Worm (Caenorhabditis elegans) whole organism, L1 larva: ENCODE measurements around the gene kmo-2.

Experiments used
- C04F5.9 ChIP-seq: sonication (generic microtip); optimal IDR thresholded peaks from 2 replicates; lab custom pipeline; 2016; ENCODE audit warnings: missing genetic modification characterization, missing compliant biosample characterization
- C16A3.4 ChIP-seq: fragments of 150-350 bp; optimal IDR thresholded peaks from 2 replicates; lab custom pipeline; 2014; ENCODE audit warnings: missing biosample characterization, missing genetic modification characterization
- C34B4.2 ChIP-seq: sonication (generic microtip); optimal IDR thresholded peaks from 2 replicates; lab custom pipeline; 2017; ENCODE audit warnings: mild to moderate bottlenecking, missing genetic modification characterization, missing compliant biosample characterization
- alr-1 ChIP-seq: fragments of 200-800 bp; sonication (Bioruptor generic); optimal IDR thresholded peaks from 2 replicates; lab custom pipeline; 2018; ENCODE audit warnings: borderline replicate concordance, mild to moderate bottlenecking, missing genetic modification characterization, missing compliant biosample characterization
- ceh-63 ChIP-seq: fragments of 200-800 bp; sonication (Bioruptor generic); optimal IDR thresholded peaks from 2 replicates; lab custom pipeline; 2018; ENCODE audit warnings: mild to moderate bottlenecking, missing genetic modification characterization, missing compliant biosample characterization
- ceh-8 ChIP-seq: fragments of 200-800 bp; sonication (Bioruptor generic); optimal IDR thresholded peaks from 2 replicates; lab custom pipeline; 2018; ENCODE audit warnings: mild to moderate bottlenecking, missing genetic modification characterization, moderate library complexity, missing compliant biosample characterization
- ceh-88 ChIP-seq: fragments of 200-800 bp; sonication (Bioruptor generic); IDR thresholded peaks from 2 replicates; pipeline ENCODE4 v1.3.6; 2022; ENCODE audit warnings: missing genetic modification characterization, missing compliant biosample characterization
- ces-1 ChIP-seq: fragments of 150-350 bp; optimal IDR thresholded peaks from 2 replicates; lab custom pipeline; 2014; ENCODE audit warnings: missing biosample characterization, missing genetic modification reagents, missing genetic modification characterization
- dsc-1 ChIP-seq: sonication (generic microtip); optimal IDR thresholded peaks from 2 replicates; lab custom pipeline; 2016; ENCODE audit warnings: mild to moderate bottlenecking, missing genetic modification characterization, missing compliant biosample characterization
- efl-1 ChIP-seq, 4 experiments: fragments of 150-350 bp; optimal IDR thresholded peaks in 3 of 4; peaks in 1 of 4; 1 replicate in 1 of 4; 2 replicates in 3 of 4; lab custom pipeline; 2014; ENCODE audit warnings: missing biosample characterization in 2 of 4, missing genetic modification characterization in 2 of 4, missing genetic modification reagents in 2 of 4
- efl-3 ChIP-seq: fragments of 200-800 bp; sonication (Bioruptor generic); optimal IDR thresholded peaks from 2 replicates; lab custom pipeline; 2018; ENCODE audit warnings: mild to moderate bottlenecking, missing genetic modification characterization, missing compliant biosample characterization
- egl-13 ChIP-seq: sonication (generic microtip); optimal IDR thresholded peaks from 2 replicates; lab custom pipeline; 2016; ENCODE audit warnings: missing genotype, missing genetic modification reagents, missing genetic modification characterization, missing compliant biosample characterization
- elt-2 ChIP-seq: sonication (generic microtip); optimal IDR thresholded peaks from 2 replicates; lab custom pipeline; 2016; ENCODE audit warnings: missing genetic modification characterization, mild to moderate bottlenecking, inconsistent platforms, missing compliant biosample characterization, missing genetic modification reagents
- elt-3 ChIP-seq, 6 experiments: fragments of 150-350 bp in 1 of 6; sonication (generic microtip); optimal IDR thresholded peaks; 2 replicates each; lab custom pipeline; 2017 to 2018; ENCODE audit warnings: missing biosample characterization in 6 of 6, missing genetic modification characterization in 6 of 6, inconsistent platforms in 1 of 6
- ets-5 ChIP-seq: fragments of 200-800 bp; sonication (Bioruptor generic); IDR thresholded peaks from 2 replicates; pipeline ENCODE4 v1.3.6; 2022; ENCODE audit warnings: missing genetic modification characterization, missing compliant biosample characterization
- fkh-4 ChIP-seq: sonication (generic microtip); optimal IDR thresholded peaks from 2 replicates; lab custom pipeline; 2016; ENCODE audit warnings: missing compliant biosample characterization, missing genetic modification characterization, borderline replicate concordance
- fos-1 ChIP-seq: fragments of 150-350 bp; optimal IDR thresholded peaks from 2 replicates; lab custom pipeline; 2014; ENCODE audit warnings: missing biosample characterization, missing genetic modification characterization
- grh-1 ChIP-seq: fragments of 200-800 bp; sonication (Bioruptor generic); IDR thresholded peaks from 2 replicates; pipeline ENCODE4 v1.3.6; 2022; ENCODE audit warnings: missing genetic modification reagents, missing genetic modification characterization, missing compliant biosample characterization
- hlh-4 ChIP-seq: sonication (generic microtip); optimal IDR thresholded peaks from 2 replicates; lab custom pipeline; 2016; ENCODE audit warnings: mild to moderate bottlenecking, missing genetic modification characterization, missing compliant biosample characterization
- irx-1 ChIP-seq: sonication (generic microtip); optimal IDR thresholded peaks from 2 replicates; lab custom pipeline; 2016; ENCODE audit warnings: missing genetic modification characterization, missing compliant biosample characterization
- nhr-12 ChIP-seq: sonication (generic microtip); optimal IDR thresholded peaks from 2 replicates; lab custom pipeline; 2017; ENCODE audit warnings: missing biosample characterization, missing genetic modification characterization
- nhr-20 ChIP-seq: sonication (generic microtip); optimal IDR thresholded peaks from 2 replicates; lab custom pipeline; 2016; ENCODE audit warnings: mild to moderate bottlenecking, missing genetic modification characterization, missing compliant biosample characterization
- nhr-71 ChIP-seq: sonication (generic microtip); optimal IDR thresholded peaks from 2 replicates; lab custom pipeline; 2016; ENCODE audit warnings: mild to moderate bottlenecking, missing genetic modification characterization, moderate library complexity, missing compliant biosample characterization
- nhr-76 ChIP-seq: sonication (generic microtip); optimal IDR thresholded peaks from 2 replicates; lab custom pipeline; 2017; ENCODE audit warnings: missing biosample characterization, missing genetic modification characterization
- nhr-85 ChIP-seq: sonication (generic microtip); peaks from one replicate; lab custom pipeline; 2016; ENCODE audit warnings: missing genetic modification characterization, inconsistent platforms, missing compliant biosample characterization
- nhr-90 ChIP-seq: sonication (generic microtip); optimal IDR thresholded peaks from 2 replicates; lab custom pipeline; 2016; ENCODE audit warnings: mild to moderate bottlenecking, missing genetic modification characterization, missing compliant biosample characterization; ENCODE audit not compliant: poor library complexity
- pag-3 ChIP-seq: sonication (generic microtip); optimal IDR thresholded peaks from 2 replicates; lab custom pipeline; 2017; ENCODE audit warnings: missing genetic modification characterization, mild to moderate bottlenecking, missing compliant biosample characterization, antibody characterized with exemption, borderline replicate concordance; ENCODE audit not compliant: insufficient read depth
- pax-3 ChIP-seq: fragments of 200-800 bp; sonication (Bioruptor generic); optimal IDR thresholded peaks from 2 replicates; lab custom pipeline; 2018; ENCODE audit warnings: mild to moderate bottlenecking, missing genetic modification characterization, moderate library complexity, missing compliant biosample characterization
- pqm-1 ChIP-seq: sonication (generic microtip); optimal IDR thresholded peaks from 3 replicates; lab custom pipeline; 2017; ENCODE audit warnings: missing biosample characterization, missing genetic modification characterization
- skn-1 ChIP-seq: fragments of 150-350 bp; optimal IDR thresholded peaks from 2 replicates; lab custom pipeline; 2014; ENCODE audit warnings: missing biosample characterization, missing genetic modification characterization
- snu-23 ChIP-seq: sonication (generic microtip); optimal IDR thresholded peaks from 2 replicates; lab custom pipeline; 2016; ENCODE audit warnings: missing genetic modification characterization, missing compliant biosample characterization
- sup-37 ChIP-seq: fragments of 200-800 bp; sonication (Bioruptor generic); optimal IDR thresholded peaks from 2 replicates; lab custom pipeline; 2018; ENCODE audit warnings: mild to moderate bottlenecking, missing genetic modification characterization, missing compliant biosample characterization
- swsn-7 ChIP-seq: sonication (generic microtip); optimal IDR thresholded peaks from 2 replicates; lab custom pipeline; 2016; ENCODE audit warnings: missing genetic modification characterization, missing compliant biosample characterization
- unc-130 ChIP-seq: fragments of 150-350 bp; optimal IDR thresholded peaks from 2 replicates; lab custom pipeline; 2017; ENCODE audit warnings: missing biosample characterization, missing genetic modification characterization, inconsistent platforms
- unc-86 ChIP-seq: sonication (generic microtip); optimal IDR thresholded peaks from 2 replicates; lab custom pipeline; 2016; ENCODE audit warnings: missing genetic modification characterization, missing compliant biosample characterization
- xbp-1 ChIP-seq: sonication (generic microtip); optimal IDR thresholded peaks from 2 replicates; lab custom pipeline; 2016; ENCODE audit warnings: missing genetic modification characterization, missing compliant biosample characterization
- ztf-4 ChIP-seq: fragments of 150-350 bp; optimal IDR thresholded peaks from 2 replicates; lab custom pipeline; 2014; ENCODE audit warnings: missing biosample characterization, missing genetic modification characterization

Gene kmo-2

ce11 chrV:12068437-12068836 is at the start of gene kmo-2:
kmo-2 (minus strand) TSS chrV:12068537.
- no peak for TF ChIP-seq irx-1 (tag; lab: Kevin White, UChicago)
- TF ChIP-seq unc-86 = no peak
- TF ChIP-seq pqm-1 (tag; lab: Kevin White, UChicago) = no peak
- no peak for TF ChIP-seq grh-1
- TF ChIP-seq dsc-1 (tag; lab: Kevin White, UChicago) = no peak
- no peak for TF ChIP-seq skn-1 (tag; lab: Kevin White, UChicago)
- TF ChIP-seq fkh-4 (tag; lab: Kevin White, UChicago) = no peak
- no peak for TF ChIP-seq unc-130 (tag; lab: Kevin White, UChicago)
- no peak for TF ChIP-seq hlh-4 (tag; lab: Kevin White, UChicago)
- no peak for TF ChIP-seq nhr-20 (tag; lab: Kevin White, UChicago)
- TF ChIP-seq nhr-85 (tag; lab: Kevin White, UChicago) = no peak
- no peak for TF ChIP-seq efl-3 (GFP tag; lab: Kevin White, UChicago)
- no peak for TF ChIP-seq ceh-88 (GFP tag; lab: Robert Waterston, UW)
- no peak for TF ChIP-seq nhr-12
- TF ChIP-seq ceh-63 = no peak
- no peak for TF ChIP-seq egl-13
- no peak for TF ChIP-seq nhr-90 (tag; lab: Kevin White, UChicago)
- no peak for TF ChIP-seq pax-3
- TF ChIP-seq C04F5.9 (tag; lab: Kevin White, UChicago) = no peak
- no peak for TF ChIP-seq efl-1 (optimal IDR thresholded peaks at IDR 0.05; lab: Kevin White, UChicago)
- no peak for TF ChIP-seq efl-1 (GFP tag; optimal IDR thresholded peaks at IDR 0.05 in 1 of 2; lab: Kevin White, UChicago)

DNA sequence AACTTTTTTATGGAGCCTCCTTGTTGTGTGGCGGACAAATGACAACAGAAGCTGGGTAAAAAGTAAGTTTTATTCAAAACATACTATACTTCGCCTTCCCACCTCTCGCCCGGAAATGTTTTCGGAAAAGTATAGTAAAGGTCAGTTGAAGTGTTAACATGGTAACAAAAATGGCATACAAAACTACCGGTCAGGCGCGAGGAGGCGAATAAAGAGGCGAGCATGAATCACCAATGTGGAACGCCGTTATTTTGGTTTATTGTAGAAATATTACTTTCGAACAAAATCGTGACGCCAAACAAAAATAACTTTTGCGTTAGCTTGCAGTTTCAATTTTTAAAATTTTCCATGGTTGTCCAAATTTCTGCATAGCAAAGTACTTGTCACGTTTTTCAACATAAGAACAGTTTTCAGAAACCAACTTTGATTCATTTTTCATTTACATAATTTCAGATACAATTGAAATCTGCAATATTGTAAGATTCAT is 49.3 kb upstream of the kmo-2 start, which contains the start of gene C13C4.8:
Gene C13C4.8, plus strand, starts transcription at position 437 of the 487 bp plus-strand sequence.
- TF ChIP-seq nhr-90 (tag; lab: Kevin White, UChicago) (no peak), nhr-76 (tag; lab: Kevin White, UChicago) (no peak), dsc-1 (tag; lab: Kevin White, UChicago) (no peak), xbp-1 (tag; lab: Kevin White, UChicago) (no peak), C34B4.2 (no peak), alr-1 (tag; lab: Kevin White, UChicago) (no peak), elt-3 (tag; optimal IDR thresholded peaks at IDR 0.05; lab: Kevin White, UChicago) (no peak), swsn-7 (tag; lab: Kevin White, UChicago) (no peak)

DNA sequence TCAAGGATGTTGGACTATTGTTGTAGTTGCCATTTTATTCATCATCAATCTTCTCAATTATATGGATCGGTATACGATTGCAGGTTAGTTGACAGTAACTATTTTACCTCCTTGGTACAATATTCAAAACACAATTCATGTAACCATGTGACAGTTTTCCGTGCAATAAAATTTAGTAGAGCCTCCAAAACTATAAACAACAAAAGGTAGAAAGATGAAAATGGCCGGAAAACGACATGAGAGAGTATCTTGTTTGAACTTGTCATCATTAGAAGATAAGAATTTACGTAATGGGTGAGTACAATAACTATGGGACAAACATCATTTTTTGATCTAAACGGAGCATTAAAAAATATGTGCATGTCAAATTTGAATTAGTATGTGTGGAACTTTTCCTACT is 46.8 kb upstream of the kmo-2 start:
- TF ChIP-seq efl-1 (optimal IDR thresholded peaks at IDR 0.05; lab: Kevin White, UChicago) (no peak), efl-1 (GFP tag; optimal IDR thresholded peaks at IDR 0.05 in 1 of 2; lab: Kevin White, UChicago) (no peak), pqm-1 (tag; lab: Kevin White, UChicago) (no peak), snu-23 (GFP tag; lab: Kevin White, UChicago) (no peak), fos-1 (tag; lab: Kevin White, UChicago) (no peak), irx-1 (tag; lab: Kevin White, UChicago) (no peak), ets-5 (GFP tag; lab: Robert Waterston, UW) (no peak), fkh-4 (tag; lab: Kevin White, UChicago) (no peak), ztf-4 (tag; lab: Kevin White, UChicago) (no peak), nhr-85 (tag; lab: Kevin White, UChicago) (no peak), C34B4.2 (no peak), nhr-71 (tag; lab: Kevin White, UChicago) (peak; percentile 7), ceh-63 (no peak), elt-2 (peak; percentile 1), ces-1 (GFP tag; lab: Kevin White, UChicago) (no peak), C16A3.4 (tag; lab: Kevin White, UChicago) (no peak), alr-1 (tag; lab: Kevin White, UChicago) (no peak), nhr-20 (tag; lab: Kevin White, UChicago) (peak; percentile 6), pag-3 (no peak), sup-37 (GFP tag; lab: Kevin White, UChicago) (no peak), ceh-8 (no peak), pax-3 (no peak), grh-1 (no peak)
